Worm (Caenorhabditis elegans): ENCODE measurements around the gene Y82E9BR.3.
"Not testable (repeated sequence)": the region's sequence is repeated elsewhere in the genome, so short reads cannot be mapped to it uniquely, and the experiment has no call there.

Y82E9BR.3 gene

ce11 chrIII:1419146-1419636 lies at the start of gene Y82E9BR.3:
Gene Y82E9BR.3 (plus strand): TSS chrIII:1419196.
- TF ChIP-seq tbx-11 (GFP tag; IDR thresholded peaks at IDR 0.05) (no peak), flt-1 (GFP tag; IDR thresholded peaks at IDR 0.05) (no peak), tra-4 (tag; optimal IDR thresholded peaks at IDR 0.05) (no peak), B0310.2 (tag; optimal IDR thresholded peaks at IDR 0.05) (no peak), aly-1 (tag; optimal IDR thresholded peaks at IDR 0.05) (no peak), ceh-13 (GFP tag; optimal IDR thresholded peaks at IDR 0.05) (no peak), scrt-1 (GFP tag; IDR thresholded peaks at IDR 0.05) (no peak), pes-1 (GFP tag; IDR thresholded peaks at IDR 0.05) (no peak), tbx-37 (GFP tag; conservative IDR thresholded peaks at IDR 0.05) (no peak), hmg-4 (GFP tag; optimal IDR thresholded peaks at IDR 0.05) (no peak), sea-1 (GFP tag; conservative IDR thresholded peaks at IDR 0.05) (no peak), hmbx-1 (tag; optimal IDR thresholded peaks at IDR 0.05) (no peak), hnd-1 (tag; optimal IDR thresholded peaks at IDR 0.05) (no peak), ama-1 (optimal IDR thresholded peaks at IDR 0.05) (no peak), F13C5.2 (tag; optimal IDR thresholded peaks at IDR 0.05) (no peak), ets-7 (tag; optimal IDR thresholded peaks at IDR 0.05) (no peak)

ce11 chrIII:1372563-1372962 lies 46.4 kb upstream of the Y82E9BR.3 start:
- no peak for TF ChIP-seq hmbx-1 (tag; optimal IDR thresholded peaks at IDR 0.05)
- TF ChIP-seq tbx-11 (GFP tag; IDR thresholded peaks at IDR 0.05): no peak
- no peak for TF ChIP-seq pes-1 (GFP tag; IDR thresholded peaks at IDR 0.05)
- TF ChIP-seq hnd-1 (tag; optimal IDR thresholded peaks at IDR 0.05): no peak

- no peak for TF ChIP-seq hmbx-1 (tag; optimal IDR thresholded peaks at IDR 0.05)
These were observed 44.6 kb upstream of the Y82E9BR.3 start, which contains the start of gene Y82E9BR.20 for ce11 chrIII:1374355-1374807. Gene Y82E9BR.20 (plus strand): TSS chrIII:1374405.

- TF ChIP-seq scrt-1 (GFP tag; IDR thresholded peaks at IDR 0.05); aly-1 (tag; optimal IDR thresholded peaks at IDR 0.05); B0310.2 (tag; optimal IDR thresholded peaks at IDR 0.05): not testable (repeated sequence)
These were observed 43.5 kb upstream of the Y82E9BR.3 start, which contains the start of gene Y82E9BR.10 for ce11 chrIII:1375491-1375890. Gene Y82E9BR.10 (minus strand): TSS chrIII:1375591.

- not testable (repeated sequence) for TF ChIP-seq pes-1 (GFP tag; IDR thresholded peaks at IDR 0.05); tbx-37 (GFP tag; conservative IDR thresholded peaks at IDR 0.05); tbx-11 (GFP tag; IDR thresholded peaks at IDR 0.05)
These were observed 41.1 kb upstream of the Y82E9BR.3 start, which contains the start of gene pals-40 for ce11 chrIII:1377903-1378302. Gene pals-40 (minus strand): TSS chrIII:1378003.

- TF ChIP-seq sea-1 (GFP tag; conservative IDR thresholded peaks at IDR 0.05): no peak
- TF ChIP-seq pes-1 (GFP tag; IDR thresholded peaks at IDR 0.05): no peak
- no peak for TF ChIP-seq scrt-1 (GFP tag; IDR thresholded peaks at IDR 0.05)
- no peak for TF ChIP-seq B0310.2 (tag; optimal IDR thresholded peaks at IDR 0.05)
- TF ChIP-seq tra-4 (tag; optimal IDR thresholded peaks at IDR 0.05): no peak
- TF ChIP-seq hnd-1 (tag; optimal IDR thresholded peaks at IDR 0.05): no peak
These were observed 38.3 kb upstream of the Y82E9BR.3 start, which contains the start of the genes pals-21 and Y82E9BR.6 for ce11 chrIII:1380535-1381274. Gene pals-21 (minus strand): TSS chrIII:1380635. Gene Y82E9BR.6 (plus strand): TSS chrIII:1381224.

ce11 chrIII:1383483-1383882 lies 35.5 kb upstream of the Y82E9BR.3 start:
- TF ChIP-seq flt-1 (GFP tag; IDR thresholded peaks at IDR 0.05) (no peak), pes-1 (GFP tag; IDR thresholded peaks at IDR 0.05) (no peak), hmbx-1 (tag; optimal IDR thresholded peaks at IDR 0.05) (no peak), scrt-1 (GFP tag; IDR thresholded peaks at IDR 0.05) (no peak), ama-1 (optimal IDR thresholded peaks at IDR 0.05) (no peak), aly-1 (tag; optimal IDR thresholded peaks at IDR 0.05) (no peak), ceh-36 (tag; optimal IDR thresholded peaks at IDR 0.05) (no peak), hnd-1 (tag; optimal IDR thresholded peaks at IDR 0.05) (no peak), tbx-37 (GFP tag; conservative IDR thresholded peaks at IDR 0.05) (no peak), ets-7 (tag; optimal IDR thresholded peaks at IDR 0.05) (no peak), F13C5.2 (tag; optimal IDR thresholded peaks at IDR 0.05) (no peak), ceh-13 (GFP tag; optimal IDR thresholded peaks at IDR 0.05) (no peak), hmg-4 (GFP tag; optimal IDR thresholded peaks at IDR 0.05) (no peak), tra-4 (tag; optimal IDR thresholded peaks at IDR 0.05) (no peak), B0310.2 (tag; optimal IDR thresholded peaks at IDR 0.05) (no peak), tbx-11 (GFP tag; IDR thresholded peaks at IDR 0.05) (no peak), sea-1 (GFP tag; conservative IDR thresholded peaks at IDR 0.05) (no peak)

ce11 chrIII:1384092-1384491 lies 34.9 kb upstream of the Y82E9BR.3 start, which contains the start of the genes fbxa-138 and Y82E9BR.5:
Gene fbxa-138 (minus strand): TSS chrIII:1384252.
Gene Y82E9BR.5 (plus strand): TSS chrIII:1384370.
- TF ChIP-seq pes-1 (GFP tag; IDR thresholded peaks at IDR 0.05) (no peak), scrt-1 (GFP tag; IDR thresholded peaks at IDR 0.05) (no peak), tra-4 (tag; optimal IDR thresholded peaks at IDR 0.05) (no peak), B0310.2 (tag; optimal IDR thresholded peaks at IDR 0.05) (no peak), F13C5.2 (tag; optimal IDR thresholded peaks at IDR 0.05) (no peak), hmg-4 (GFP tag; optimal IDR thresholded peaks at IDR 0.05) (no peak), ama-1 (optimal IDR thresholded peaks at IDR 0.05) (no peak), ceh-13 (GFP tag; optimal IDR thresholded peaks at IDR 0.05) (no peak)

Measured in whole organism, early embryonic.